Worm (Caenorhabditis elegans): ENCODE results near the gene C47A4.3.

C47A4.3 gene

ce11 chrIV:13742244-13742643 lies at the start of gene C47A4.3:
C47A4.3 (minus strand) TSS chrIV:13742344.
- TF ChIP-seq unc-62 (GFP tag; optimal IDR thresholded peaks at IDR 0.05), result no peak

DNA sequence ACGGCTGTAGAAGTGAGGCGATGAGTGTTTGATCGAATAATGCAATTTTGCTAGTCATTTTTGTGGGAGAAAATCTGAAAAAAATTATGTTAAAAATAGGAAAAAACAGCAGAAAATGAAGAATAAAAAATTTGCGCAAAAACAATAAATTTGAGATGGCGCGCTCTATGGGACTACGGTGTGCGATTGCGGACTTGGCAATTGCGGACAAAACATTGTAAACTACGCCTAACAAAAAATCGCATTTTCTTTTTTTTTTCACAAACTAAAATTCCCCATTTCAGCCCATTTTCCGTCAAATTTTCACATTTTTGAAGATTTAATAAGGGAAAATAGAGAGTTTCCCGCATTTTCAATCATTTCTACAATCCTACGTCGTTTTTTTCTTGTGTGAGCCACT lies 46.5 kb upstream of the C47A4.3 start, which contains the start of the genes sas-6 and Y45F10D.7:
sas-6 (minus strand) TSS at position 80 of the 400 bp plus-strand sequence.
Y45F10D.7 (plus strand) TSS at position 256 of the 400 bp plus-strand sequence.
- no peak for TF ChIP-seq unc-62 (GFP tag; optimal IDR thresholded peaks at IDR 0.05)

- no peak for TF ChIP-seq unc-62 (GFP tag; optimal IDR thresholded peaks at IDR 0.05)
Observed at ce11 chrIV:13786690-13787089, 44.5 kb upstream of the C47A4.3 start, which contains the start of gene icap-1. icap-1 (minus strand) TSS chrIV:13786961.

DNA sequence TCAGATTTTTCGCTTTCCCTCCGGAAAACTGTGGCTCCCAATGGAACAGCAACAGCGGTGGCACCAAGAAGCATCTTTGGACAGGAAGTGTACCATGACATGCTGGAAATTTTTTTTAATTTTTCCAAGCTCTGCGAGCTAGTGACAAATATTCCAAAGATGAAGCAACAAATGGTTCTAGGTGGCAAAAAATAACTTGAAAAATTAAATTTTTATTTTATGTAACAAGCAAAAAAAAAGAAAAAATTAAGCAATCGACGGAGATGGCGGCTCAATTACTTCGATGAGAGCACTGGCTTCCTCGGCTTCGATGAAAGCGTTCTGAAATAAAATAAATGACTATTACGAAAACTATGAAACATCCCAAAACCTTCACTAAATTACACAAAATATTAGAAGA lies 43.4 kb upstream of the C47A4.3 start, which contains the start of gene lact-9:
lact-9 (minus strand) TSS at position 101 of the 400 bp plus-strand sequence.
- TF ChIP-seq unc-62 (GFP tag; optimal IDR thresholded peaks at IDR 0.05), result no peak

ce11 chrIV:13784774-13785173 lies 42.6 kb upstream of the C47A4.3 start:
- no peak for TF ChIP-seq unc-62 (GFP tag; optimal IDR thresholded peaks at IDR 0.05)

- TF ChIP-seq unc-62 (GFP tag; optimal IDR thresholded peaks at IDR 0.05), result no peak
Observed at ce11 chrIV:13783237-13784012, 41.3 kb upstream of the C47A4.3 start, which contains the start of gene iscu-1. iscu-1 (plus strand) TSS chrIV:13783962.

- no peak for TF ChIP-seq unc-62 (GFP tag; optimal IDR thresholded peaks at IDR 0.05)
Observed at ce11 chrIV:13782319-13782718, 40.2 kb upstream of the C47A4.3 start.

DNA sequence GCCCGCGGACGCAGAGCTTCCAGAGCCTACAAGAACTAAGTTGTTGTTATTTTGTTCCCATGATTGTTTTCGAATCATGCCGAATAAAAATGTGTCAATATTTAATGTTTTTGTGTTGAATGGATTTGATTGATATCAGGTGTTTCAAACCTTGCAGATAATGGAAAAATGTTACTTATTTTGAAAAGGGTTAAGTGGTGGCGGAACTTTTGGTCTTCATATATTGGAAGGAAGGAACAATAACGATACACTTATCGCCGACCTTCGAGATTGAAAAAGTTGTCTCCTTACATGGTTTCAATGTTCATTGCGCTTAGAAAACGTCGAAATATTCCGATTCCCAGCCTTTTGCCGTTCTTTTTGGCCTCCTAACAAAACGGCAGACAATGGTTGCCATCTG lies 36.6 kb upstream of the C47A4.3 start, which contains the start of gene gly-10:
gly-10 (plus strand) TSS at position 387 of the 400 bp plus-strand sequence.
- TF ChIP-seq unc-62 (GFP tag; optimal IDR thresholded peaks at IDR 0.05), result no peak

DNA sequence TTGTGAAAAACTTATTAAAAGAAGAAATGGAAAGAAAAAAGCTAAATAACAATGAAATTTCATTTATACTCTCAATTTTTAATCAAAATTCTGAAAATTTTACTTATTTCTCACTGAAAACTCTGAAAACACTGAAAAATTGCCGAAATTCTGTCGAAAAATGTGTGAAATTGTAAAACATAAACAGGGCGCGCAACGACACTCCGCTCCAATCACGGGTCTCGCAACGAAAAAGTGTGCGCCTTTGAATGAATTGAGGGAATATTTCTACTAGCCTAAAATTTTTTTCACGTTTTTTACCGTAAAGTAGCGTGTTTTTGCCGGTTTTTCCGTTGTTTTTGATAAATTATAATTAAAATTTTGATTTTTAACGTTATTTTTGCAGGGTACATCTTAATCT lies 35.3 kb upstream of the C47A4.3 start, which contains the start of gene rpl-18:
rpl-18 (plus strand) TSS at position 386 of the 400 bp plus-strand sequence.
- TF ChIP-seq unc-62 (GFP tag; optimal IDR thresholded peaks at IDR 0.05), result no peak

- TF ChIP-seq unc-62 (GFP tag; optimal IDR thresholded peaks at IDR 0.05), result no peak
Observed at ce11 chrIV:13776745-13777144, 34.6 kb upstream of the C47A4.3 start.

DNA sequence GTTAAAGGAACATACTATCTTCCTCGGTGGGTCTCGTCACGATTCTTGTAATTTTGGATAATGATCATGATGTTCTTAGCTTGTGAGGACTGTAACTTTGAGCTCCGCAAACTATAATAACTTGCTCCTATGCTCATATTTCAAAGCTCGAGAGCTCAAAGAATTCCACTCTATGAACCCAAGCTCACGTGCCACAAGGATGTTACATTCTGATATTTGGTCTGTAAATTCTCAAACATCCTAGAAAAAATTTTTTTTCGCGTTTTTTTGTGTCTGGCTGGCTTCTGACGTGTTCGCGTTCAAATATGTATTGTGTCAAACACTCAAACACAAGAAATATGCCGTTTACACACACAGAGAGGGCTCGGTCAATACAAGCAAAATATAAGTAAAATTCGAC lies 34.0 kb upstream of the C47A4.3 start, which contains the start of gene Y45F10D.16:
Y45F10D.16 (plus strand) TSS at position 301 of the 400 bp plus-strand sequence.
- no peak for TF ChIP-seq unc-62 (GFP tag; optimal IDR thresholded peaks at IDR 0.05)

DNA sequence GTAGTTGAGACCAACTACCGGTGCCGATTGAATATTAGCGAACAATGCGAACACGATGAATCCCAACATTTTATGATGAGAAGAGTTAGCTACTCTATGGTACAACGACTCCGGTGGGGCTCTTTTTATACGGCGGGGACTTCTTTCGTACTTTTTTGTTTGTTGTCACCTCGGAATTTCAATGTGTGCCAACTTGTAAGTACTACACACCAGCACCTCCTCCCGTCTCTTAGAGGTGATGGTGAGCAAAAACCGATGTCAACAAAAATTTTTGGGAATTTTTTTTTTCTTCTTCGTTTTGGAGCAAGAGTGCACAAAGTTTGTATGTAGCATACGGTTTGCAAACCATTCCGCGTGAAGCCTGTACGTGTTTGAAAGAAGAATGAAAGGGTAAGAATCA lies 32.4 kb upstream of the C47A4.3 start, which contains the start of gene Y45F10D.2:
Y45F10D.2 (minus strand) TSS at position 101 of the 400 bp plus-strand sequence.
- no peak for TF ChIP-seq unc-62 (GFP tag; optimal IDR thresholded peaks at IDR 0.05)

- TF ChIP-seq unc-62 (GFP tag; optimal IDR thresholded peaks at IDR 0.05), result no peak
Observed at ce11 chrIV:13764708-13765107, 22.6 kb upstream of the C47A4.3 start.

- TF ChIP-seq unc-62 (GFP tag; optimal IDR thresholded peaks at IDR 0.05), result no peak
Observed at ce11 chrIV:13763449-13763848, 21.3 kb upstream of the C47A4.3 start.

DNA sequence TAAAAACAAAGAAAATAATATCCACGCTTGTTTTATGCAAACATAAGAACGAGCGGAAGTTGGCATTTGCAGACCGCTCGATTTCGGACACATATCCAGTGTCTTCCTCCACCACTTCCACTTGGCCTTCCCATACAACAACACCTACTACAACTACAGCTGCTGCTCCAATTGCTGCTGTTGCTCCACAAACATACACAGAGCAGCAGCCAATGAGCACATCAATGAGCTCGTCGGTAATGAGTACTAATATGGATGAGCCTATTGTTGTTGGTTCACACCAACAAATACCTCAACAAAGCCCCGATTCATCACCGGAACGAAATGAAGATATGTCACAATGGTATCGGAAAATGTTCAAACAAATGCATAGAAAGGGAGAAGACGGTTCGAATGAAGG lies 13.5 kb upstream of the C47A4.3 start:
- TF ChIP-seq unc-62 (GFP tag; optimal IDR thresholded peaks at IDR 0.05), result no peak

DNA sequence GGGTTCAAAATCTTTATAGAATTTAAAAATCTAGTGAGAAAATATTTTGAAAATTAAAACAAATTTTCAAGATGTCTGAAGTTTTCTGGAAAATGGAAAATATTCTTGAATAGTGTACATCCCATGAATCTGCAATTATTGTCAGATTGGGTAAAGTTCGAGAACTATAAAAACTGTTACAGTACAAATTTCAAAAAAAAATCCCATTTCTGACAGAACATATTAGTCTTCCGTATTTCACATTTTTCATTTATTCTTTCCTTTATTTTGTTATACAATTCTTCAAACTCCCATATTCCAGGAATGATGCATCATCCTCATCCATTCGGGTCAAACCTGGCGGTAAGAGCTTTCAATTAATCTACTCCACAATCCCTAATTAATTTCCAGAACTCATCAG lies 7.9 kb upstream of the C47A4.3 start, which contains the start of gene sorb-1:
sorb-1 (plus strand) TSS at position 301 of the 400 bp plus-strand sequence.
- TF ChIP-seq unc-62 (GFP tag; optimal IDR thresholded peaks at IDR 0.05), result no peak

ce11 chrIV:13748798-13749197 lies 6.7 kb upstream of the C47A4.3 start:
- no peak for TF ChIP-seq unc-62 (GFP tag; optimal IDR thresholded peaks at IDR 0.05)
